Worm (Caenorhabditis elegans): ENCODE measurements around the gene T21D12.11.

DNA sequence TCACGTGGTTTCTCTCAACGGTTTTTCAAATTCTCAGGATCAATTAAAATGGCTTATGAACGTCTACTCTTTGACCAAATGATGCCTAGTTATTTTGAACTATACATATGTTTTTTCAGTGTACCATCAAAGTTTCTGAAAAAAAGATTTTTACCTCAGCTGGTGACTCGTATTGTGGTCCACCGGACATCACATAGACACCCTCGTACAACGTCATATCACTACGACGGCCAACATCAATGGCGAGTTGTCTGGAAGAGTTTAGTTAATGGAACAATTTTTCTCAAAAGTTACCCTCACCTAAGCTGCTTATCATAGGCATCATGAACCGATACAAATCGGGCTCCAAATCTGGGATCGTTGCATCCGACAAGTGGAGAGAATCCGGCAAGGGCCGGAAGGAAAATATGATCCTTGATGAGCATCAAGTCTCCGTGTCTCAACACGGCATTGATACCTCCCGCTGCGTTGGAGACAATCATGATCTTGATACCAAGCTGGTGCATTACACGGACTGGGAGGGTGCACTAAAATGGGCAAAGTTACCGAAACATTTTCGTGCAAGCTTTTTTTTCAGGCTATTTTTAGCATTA, 24.1 kb downstream of the T21D12.11 start:
- TF ChIP-seq lin-15B (tag; optimal IDR thresholded peaks at IDR 0.05): no peak
- TF ChIP-seq unc-39 (tag; optimal IDR thresholded peaks at IDR 0.05): no peak
